Fruit fly (Drosophila melanogaster): ENCODE measurements around the gene CG4004.

DNA sequence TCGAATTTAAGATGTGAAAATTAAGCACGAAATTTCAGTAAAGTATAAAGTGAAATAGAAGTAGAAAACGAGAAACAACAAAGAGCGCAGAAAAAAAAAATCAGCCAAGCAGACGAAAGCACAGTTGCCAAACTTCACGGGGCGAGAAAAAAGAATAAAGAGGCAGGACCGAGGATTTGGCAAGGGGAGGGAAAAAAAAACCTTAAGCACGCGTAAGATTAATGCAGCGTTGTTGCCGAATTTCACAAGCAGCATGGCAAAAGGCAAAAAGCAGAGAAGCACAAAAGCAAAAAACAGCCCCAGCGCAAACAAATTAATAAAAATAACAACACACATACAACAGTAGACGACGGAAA is 9.7 kb upstream of the CG4004 start:
- TF ChIP-seq ovo (GFP tag; optimal IDR thresholded peaks at IDR 0.05) (no peak), kay (GFP tag; ENCODE audit: borderline replicate concordance) (peak; percentile 45), CG1620 (GFP tag; optimal IDR thresholded peaks at IDR 0.05) (no peak), tj (GFP tag; optimal IDR thresholded peaks at IDR 0.05) (no peak)
